Fruit fly (Drosophila melanogaster) whole organism, embryonic: ENCODE data around the gene RpL13.

Experiments
- Asciz ChIP-seq: fragments of 200-800 bp; sonication (Bioruptor generic); optimal IDR thresholded peaks from 2 replicates; lab custom pipeline; 2017; ENCODE audit warnings: missing biosample characterization, mild to moderate bottlenecking, missing genetic modification characterization, missing genetic modification reagents
- Atf6 ChIP-seq: fragments of 200-800 bp; sonication (Bioruptor generic); IDR thresholded peaks from 2 replicates; pipeline ENCODE4 v1.3.6; 2022; ENCODE audit warnings: missing biosample characterization, missing genetic modification characterization
- Bdp1 ChIP-seq: fragments of 200-800 bp; sonication (Bioruptor generic); optimal IDR thresholded peaks from 3 replicates; lab custom pipeline; 2016; ENCODE audit warnings: missing biosample characterization, missing genetic modification characterization
- C15 ChIP-seq: fragments of 200-800 bp; sonication (Bioruptor generic); IDR thresholded peaks from 3 replicates; pipeline ENCODE4 v1.3.6; 2022; ENCODE audit warnings: missing biosample characterization, missing genetic modification characterization
- CG1024 ChIP-seq: fragments of 200-800 bp; sonication (Bioruptor generic); IDR thresholded peaks from 2 replicates; pipeline ENCODE4 v1.3.6; 2022; ENCODE audit warnings: missing biosample characterization, missing genetic modification characterization
- CG10979 ChIP-seq: fragments of 200-800 bp; sonication (Bioruptor generic); optimal IDR thresholded peaks from 2 replicates; lab custom pipeline; 2018; ENCODE audit warnings: missing biosample characterization, mild to moderate bottlenecking, missing genetic modification characterization, moderate library complexity
- CG11696 ChIP-seq: fragments of 200-800 bp; sonication (Bioruptor generic); IDR thresholded peaks from 2 replicates; pipeline ENCODE4 v1.3.6; 2022; ENCODE audit warnings: missing biosample characterization, missing genetic modification characterization
- CG12659 ChIP-seq: fragments of 200-800 bp; sonication (Bioruptor generic); optimal IDR thresholded peaks from 3 replicates; lab custom pipeline; 2017; ENCODE audit warnings: mild to moderate bottlenecking, missing biosample characterization, missing genetic modification reagents, missing genetic modification characterization
- CG13424 ChIP-seq: fragments of 200-800 bp; sonication (Bioruptor generic); optimal IDR thresholded peaks from 2 replicates; lab custom pipeline; 2019; ENCODE audit warnings: missing biosample characterization, mild to moderate bottlenecking, missing genetic modification characterization, moderate library complexity
- CG14050 ChIP-seq: fragments of 200-800 bp; sonication (Bioruptor generic); IDR thresholded peaks from 3 replicates; pipeline ENCODE4 v1.3.6; 2022; ENCODE audit warnings: missing biosample characterization, missing genetic modification characterization
- CG14441 ChIP-seq: fragments of 200-800 bp; sonication (Bioruptor generic); IDR thresholded peaks from 2 replicates; pipeline ENCODE4 v1.3.6; 2022; ENCODE audit warnings: missing biosample characterization, missing genetic modification characterization
- CG15011 ChIP-seq: fragments of 200-800 bp; sonication (Bioruptor generic); optimal IDR thresholded peaks from 3 replicates; lab custom pipeline; 2018; ENCODE audit warnings: missing biosample characterization, mild to moderate bottlenecking, missing genetic modification characterization
- CG15601 ChIP-seq: fragments of 200-800 bp; sonication (Bioruptor generic); optimal IDR thresholded peaks from 3 replicates; lab custom pipeline; 2019; ENCODE audit warnings: missing biosample characterization, mild to moderate bottlenecking, missing genetic modification characterization, moderate library complexity
- CG17612 ChIP-seq: fragments of 200-800 bp; sonication (Bioruptor generic); IDR thresholded peaks from 2 replicates; pipeline ENCODE4 v1.3.6; 2022; ENCODE audit warnings: missing biosample characterization, missing genetic modification characterization
- CG2120 ChIP-seq: fragments of 200-800 bp; sonication (Bioruptor generic); optimal IDR thresholded peaks from 3 replicates; lab custom pipeline; 2016; ENCODE audit warnings: missing biosample characterization, missing genetic modification characterization
- CG3163 ChIP-seq: fragments of 200-800 bp; sonication (Bioruptor generic); optimal IDR thresholded peaks from 3 replicates; lab custom pipeline; 2016; ENCODE audit warnings: missing biosample characterization, missing genetic modification characterization
- CG32767 ChIP-seq: fragments of 200-800 bp; sonication (Bioruptor generic); IDR thresholded peaks from 2 replicates; pipeline ENCODE4 v1.3.6; 2022; ENCODE audit warnings: missing biosample characterization, missing genetic modification characterization
- CG34376 ChIP-seq: fragments of 200-800 bp; sonication (Bioruptor generic); optimal IDR thresholded peaks from 2 replicates; lab custom pipeline; 2018; ENCODE audit warnings: missing biosample characterization, mild to moderate bottlenecking, missing genetic modification characterization
- CG4730 ChIP-seq: fragments of 200-800 bp; sonication (Bioruptor generic); IDR thresholded peaks from 2 replicates; pipeline ENCODE4 v1.3.6; 2022; ENCODE audit warnings: missing biosample characterization, missing genetic modification characterization
- CG6683 ChIP-seq: fragments of 200-800 bp; sonication (Bioruptor generic); optimal IDR thresholded peaks from 2 replicates; lab custom pipeline; 2017; ENCODE audit warnings: missing biosample characterization, mild to moderate bottlenecking, missing genetic modification characterization, missing genetic modification reagents
- CG6854 ChIP-seq: fragments of 200-800 bp; sonication (Bioruptor generic); optimal IDR thresholded peaks from 3 replicates; lab custom pipeline; 2017; ENCODE audit warnings: missing biosample characterization, mild to moderate bottlenecking, missing genetic modification characterization
- CG7357 ChIP-seq: fragments of 200-800 bp; sonication (Bioruptor generic); IDR thresholded peaks from 3 replicates; pipeline ENCODE4 v1.3.6; 2022; ENCODE audit warnings: missing biosample characterization, missing genetic modification characterization
- CG9215 ChIP-seq: fragments of 200-800 bp; sonication (Bioruptor generic); IDR thresholded peaks from 2 replicates; pipeline ENCODE4 v1.3.6; 2022; ENCODE audit warnings: missing biosample characterization, missing genetic modification characterization
- CoRest ChIP-seq: fragments of 200-800 bp; sonication (Bioruptor generic); optimal IDR thresholded peaks from 3 replicates; lab custom pipeline; 2018; ENCODE audit warnings: missing biosample characterization, mild to moderate bottlenecking, missing genetic modification characterization, moderate library complexity
- CrebB ChIP-seq: fragments of 200-800 bp; sonication (Bioruptor generic); optimal IDR thresholded peaks from 3 replicates; lab custom pipeline; 2018; ENCODE audit warnings: missing biosample characterization, mild to moderate bottlenecking, missing genetic modification characterization
- D19A ChIP-seq: fragments of 200-800 bp; optimal IDR thresholded peaks from 3 replicates; lab custom pipeline; 2019; ENCODE audit warnings: missing biosample characterization, mild to moderate bottlenecking, missing genetic modification characterization, moderate library complexity
- Dek ChIP-seq: fragments of 200-800 bp; sonication (Bioruptor generic); optimal IDR thresholded peaks from 3 replicates; lab custom pipeline; 2019; ENCODE audit warnings: missing biosample characterization, mild to moderate bottlenecking, missing genetic modification characterization, moderate library complexity
- Doc3 ChIP-seq: fragments of 200-800 bp; sonication (Bioruptor generic); IDR thresholded peaks from 3 replicates; pipeline ENCODE4 v1.3.6; 2022; ENCODE audit warnings: missing biosample characterization, missing genetic modification characterization; ENCODE audit not compliant: partially characterized antibody
- Fer3 ChIP-seq: fragments of 200-800 bp; sonication (Bioruptor generic); optimal IDR thresholded peaks from 2 replicates; lab custom pipeline; 2018; ENCODE audit warnings: missing biosample characterization, mild to moderate bottlenecking, missing genetic modification characterization, moderate library complexity
- H15 ChIP-seq: fragments of 200-800 bp; sonication (Bioruptor generic); IDR thresholded peaks from 3 replicates; pipeline ENCODE4 v1.3.6; 2022; ENCODE audit warnings: missing biosample characterization, missing genetic modification characterization
- MTF-1 ChIP-seq: fragments of 200-800 bp; sonication (Bioruptor generic); optimal IDR thresholded peaks from 2 replicates; lab custom pipeline; 2018; ENCODE audit warnings: missing biosample characterization, mild to moderate bottlenecking, missing genetic modification characterization, borderline replicate concordance
- NK7.1 ChIP-seq: fragments of 200-800 bp; sonication (Bioruptor generic); optimal IDR thresholded peaks from 3 replicates; lab custom pipeline; 2016; ENCODE audit warnings: missing biosample characterization, missing genetic modification characterization
- Oli ChIP-seq: fragments of 200-800 bp; sonication (Bioruptor generic); optimal IDR thresholded peaks from 2 replicates; lab custom pipeline; 2018; ENCODE audit warnings: missing biosample characterization, mild to moderate bottlenecking, missing genetic modification characterization, moderate library complexity
- ash1 ChIP-seq: fragments of 200-800 bp; sonication (Bioruptor generic); optimal IDR thresholded peaks from 2 replicates; lab custom pipeline; 2018; ENCODE audit warnings: missing biosample characterization, mild to moderate bottlenecking, missing genetic modification characterization
- bowl ChIP-seq: fragments of 200-800 bp; sonication (Bioruptor generic); IDR thresholded peaks from 2 replicates; pipeline ENCODE4 v1.3.6; 2022; ENCODE audit warnings: missing biosample characterization, missing genetic modification characterization
- bsh ChIP-seq, 2 experiments: fragments of 200-800 bp; sonication (Bioruptor generic); optimal IDR thresholded peaks; 2 replicates each; lab custom pipeline; 2017 to 2018; ENCODE audit warnings: mild to moderate bottlenecking in 2 of 2, missing biosample characterization in 2 of 2, missing genetic modification characterization in 2 of 2, moderate library complexity in 1 of 2
- cad ChIP-seq: fragments of >200 bp; optimal IDR thresholded peaks from 2 replicates; lab custom pipeline; 2017; ENCODE audit warnings: missing biosample characterization, missing genetic modification characterization
- caup ChIP-seq: fragments of 200-800 bp; sonication (Bioruptor generic); optimal IDR thresholded peaks from 3 replicates; lab custom pipeline; 2017; ENCODE audit warnings: missing biosample characterization, mild to moderate bottlenecking, missing genetic modification characterization, moderate library complexity; ENCODE audit not compliant: severe bottlenecking
- eve ChIP-seq, 2 experiments: fragments of >200 bp; optimal IDR thresholded peaks; 2 replicates each; lab custom pipeline; 2017; ENCODE audit warnings: missing biosample characterization in 2 of 2, missing genetic modification characterization in 2 of 2
- fd96Cb ChIP-seq: fragments of 200-800 bp; sonication (Bioruptor generic); optimal IDR thresholded peaks from 2 replicates; lab custom pipeline; 2018; ENCODE audit warnings: missing biosample characterization, mild to moderate bottlenecking, missing genetic modification characterization, moderate library complexity
- insv ChIP-seq, 2 experiments: fragments of 200-800 bp; sonication (Bioruptor generic); optimal IDR thresholded peaks; 3 replicates each; lab custom pipeline; 2016 to 2018; ENCODE audit warnings: missing biosample characterization in 2 of 2, missing genetic modification characterization in 2 of 2
- lmd ChIP-seq: fragments of 200-800 bp; sonication (Bioruptor generic); IDR thresholded peaks from 2 replicates; pipeline ENCODE4 v1.3.6; 2022; ENCODE audit warnings: missing biosample characterization, missing genetic modification characterization
- lola ChIP-seq, 3 experiments: fragments of >200 bp in 2 of 3; fragments of 200-800 bp in 1 of 3; sonication (Bioruptor generic) in 1 of 3; optimal IDR thresholded peaks; 2 replicates each; lab custom pipeline; 2017 to 2019; ENCODE audit warnings: missing biosample characterization in 3 of 3, missing genetic modification characterization in 3 of 3, mild to moderate bottlenecking in 1 of 3, moderate library complexity in 1 of 3
- mirr ChIP-seq: fragments of 200-800 bp; sonication (Bioruptor generic); optimal IDR thresholded peaks from 3 replicates; lab custom pipeline; 2018; ENCODE audit warnings: missing biosample characterization, mild to moderate bottlenecking, missing genetic modification characterization
- pb ChIP-seq: fragments of 200-800 bp; sonication (Bioruptor generic); optimal IDR thresholded peaks from 3 replicates; lab custom pipeline; 2016; ENCODE audit warnings: missing biosample characterization, missing genetic modification characterization
- pros ChIP-seq: fragments of 200-800 bp; sonication (Bioruptor generic); optimal IDR thresholded peaks from 3 replicates; lab custom pipeline; 2019; ENCODE audit warnings: missing biosample characterization, mild to moderate bottlenecking, missing genetic modification characterization, moderate library complexity
- slbo ChIP-seq: fragments of 200-800 bp; sonication (Bioruptor generic); IDR thresholded peaks from 2 replicates; pipeline ENCODE4 v1.3.6; 2022; ENCODE audit warnings: missing biosample characterization, missing genetic modification characterization
- unc-4 ChIP-seq: fragments of 200-800 bp; sonication (Bioruptor generic); IDR thresholded peaks from 2 replicates; pipeline ENCODE4 v1.3.6; 2022; ENCODE audit warnings: missing biosample characterization, missing genetic modification characterization; ENCODE audit not compliant: partially characterized antibody
- zf30C ChIP-seq: fragments of 200-800 bp; sonication (Bioruptor generic); optimal IDR thresholded peaks from 3 replicates; lab custom pipeline; 2018; ENCODE audit warnings: missing biosample characterization, mild to moderate bottlenecking, missing genetic modification characterization

The RpL13 gene

DNA sequence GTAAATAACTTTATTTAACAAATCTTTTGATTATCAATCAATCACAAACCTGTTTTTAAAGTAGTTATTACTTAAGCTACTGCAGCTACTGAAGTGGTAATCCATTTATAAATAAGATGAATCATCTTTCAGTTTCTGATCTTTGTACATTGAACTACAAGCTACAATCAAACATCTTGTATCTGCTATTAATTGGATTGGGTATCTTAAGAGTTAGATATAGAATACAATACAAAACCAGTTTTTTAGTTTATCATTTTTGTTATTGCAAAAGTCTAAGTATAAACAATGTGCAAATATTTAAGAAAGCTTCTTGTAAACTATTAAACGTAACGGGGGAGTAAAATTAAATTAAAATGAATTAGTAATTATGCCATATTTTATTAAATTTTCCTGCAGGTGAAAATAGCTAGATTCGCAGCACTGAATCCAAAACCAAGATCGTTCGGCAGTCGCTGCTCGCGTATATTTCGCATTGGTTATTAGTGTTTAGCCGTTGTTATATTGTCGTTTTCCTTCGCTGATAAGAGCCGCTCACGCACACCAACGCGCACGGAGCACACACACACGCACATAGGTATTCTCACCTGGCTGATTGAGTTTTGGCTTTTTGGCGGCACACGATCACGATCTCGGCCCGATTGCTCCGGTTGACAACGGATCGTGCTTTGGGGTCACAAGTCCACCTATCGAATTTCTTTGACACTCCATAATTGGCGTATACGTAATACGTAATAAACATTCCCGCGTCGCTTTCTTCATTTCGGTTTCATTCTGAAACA lies 19.2 kb upstream of the RpL13 start (continued):
- TF ChIP-seq bowl: no peak
- no peak for TF ChIP-seq lola (GFP tag; optimal IDR thresholded peaks at IDR 0.05; lab: Kevin White, UChicago)
- TF ChIP-seq Oli (tag; lab: Kevin White, UChicago): no peak
- no peak for TF ChIP-seq CG4730 (GFP tag; lab: Robert Waterston, UW)
- no peak for TF ChIP-seq NK7.1 (GFP tag; lab: Kevin White, UChicago)
- no peak for TF ChIP-seq caup
- peak; percentile 30; the same call in 1 of the 2 replicates for TF ChIP-seq CG14441 (GFP tag; lab: Robert Waterston, UW)
- no peak for TF ChIP-seq Asciz (GFP tag; lab: Kevin White, UChicago)
- no peak for TF ChIP-seq Doc3 (GFP tag; lab: Robert Waterston, UW)
- TF ChIP-seq Bdp1 (GFP tag; lab: Kevin White, UChicago): no peak
- TF ChIP-seq D19A (tag; lab: Kevin White, UChicago): no peak
- TF ChIP-seq CrebB (tag; lab: Kevin White, UChicago): no peak
- TF ChIP-seq CG14050: no peak
- TF ChIP-seq CG1024 (GFP tag; lab: Robert Waterston, UW): no peak
- TF ChIP-seq CG6683 (GFP tag; lab: Kevin White, UChicago): no peak
- no peak for TF ChIP-seq CG13424 (tag; lab: Kevin White, UChicago)
- TF ChIP-seq CG10979 (tag; lab: Kevin White, UChicago): no peak
- no peak for TF ChIP-seq MTF-1
- no peak for TF ChIP-seq bsh (GFP tag; optimal IDR thresholded peaks at IDR 0.05; lab: Kevin White, UChicago)
- no peak for TF ChIP-seq CG6854 (GFP tag; lab: Kevin White, UChicago)
- TF ChIP-seq Dek (tag; lab: Kevin White, UChicago): no peak
- no peak for TF ChIP-seq pros
- TF ChIP-seq eve (GFP tag; optimal IDR thresholded peaks at IDR 0.05; lab: Kevin White, UChicago): no peak
- no peak for TF ChIP-seq zf30C (GFP tag; lab: Kevin White, UChicago)
- no peak for TF ChIP-seq pb (GFP tag; lab: Kevin White, UChicago)
- no peak for TF ChIP-seq ash1
- no peak for TF ChIP-seq Fer3 (tag; lab: Kevin White, UChicago)
- no peak for TF ChIP-seq CoRest (tag; lab: Kevin White, UChicago)
- no peak for TF ChIP-seq CG9215 (GFP tag; lab: Robert Waterston, UW)
- TF ChIP-seq CG15011 (GFP tag; lab: Kevin White, UChicago): no peak
- 0 out of 2 replicates have a peak, but pooled peaks have one; percentile 35 for TF ChIP-seq Atf6
- no peak for TF ChIP-seq CG32767 (GFP tag; lab: Robert Waterston, UW)
- no peak for TF ChIP-seq CG17612 (GFP tag; lab: Robert Waterston, UW)
- TF ChIP-seq lmd: no peak
- no peak for TF ChIP-seq C15 (GFP tag; lab: Robert Waterston, UW)
- no peak for TF ChIP-seq CG11696 (GFP tag; lab: Robert Waterston, UW)
- TF ChIP-seq unc-4: no peak
- peak; percentile 81 for TF ChIP-seq mirr (GFP tag; lab: Kevin White, UChicago)
- peak; percentile 69 for TF ChIP-seq CG34376 (GFP tag; lab: Kevin White, UChicago)
- no peak for TF ChIP-seq CG12659 (GFP tag; lab: Kevin White, UChicago)
- TF ChIP-seq CG3163: no peak
- no peak for TF ChIP-seq fd96Cb (tag; lab: Kevin White, UChicago)
- no peak for TF ChIP-seq CG15601 (tag; lab: Kevin White, UChicago)
- TF ChIP-seq CG7357 (GFP tag; lab: Robert Waterston, UW): no peak
- no peak for TF ChIP-seq slbo (GFP tag; lab: Robert Waterston, UW)
- no peak for TF ChIP-seq CG2120 (GFP tag; lab: Kevin White, UChicago)
- TF ChIP-seq cad: no peak
- TF ChIP-seq insv (GFP tag; optimal IDR thresholded peaks at IDR 0.05; lab: Kevin White, UChicago): no peak
- TF ChIP-seq H15 (GFP tag; lab: Robert Waterston, UW): no peak
